Fruit fly (Drosophila melanogaster) whole organism, embryonic: ENCODE results near the gene kibra.
A peak's percentile ranks its signal among the peaks of the same experiment; 100 is the strongest.

ENCODE experiments used
- Antp ChIP-seq: fragments of 200-800 bp; sonication (Bioruptor generic); optimal IDR thresholded peaks from 3 replicates; lab custom pipeline; 2016; ENCODE audit warnings: missing biosample characterization, missing genetic modification characterization
- CG10462 ChIP-seq: fragments of 200-800 bp; sonication (Bioruptor generic); optimal IDR thresholded peaks from 2 replicates; lab custom pipeline; 2016; ENCODE audit warnings: missing biosample characterization, missing genetic modification characterization
- CG12299 ChIP-seq: fragments of 200-800 bp; sonication (Bioruptor generic); optimal IDR thresholded peaks from 2 replicates; lab custom pipeline; 2018; ENCODE audit warnings: missing biosample characterization, mild to moderate bottlenecking, missing genetic modification characterization
- CG12391 ChIP-seq: fragments of 200-800 bp; sonication (Bioruptor generic); optimal IDR thresholded peaks from 3 replicates; lab custom pipeline; 2018; ENCODE audit warnings: missing biosample characterization, mild to moderate bottlenecking, missing genetic modification characterization, moderate library complexity
- CG13775 ChIP-seq: fragments of 200-800 bp; sonication (Bioruptor generic); optimal IDR thresholded peaks from 3 replicates; lab custom pipeline; 2017; ENCODE audit warnings: missing biosample characterization, mild to moderate bottlenecking, missing genetic modification characterization
- CG16813 ChIP-seq: fragments of 200-800 bp; sonication (Bioruptor generic); IDR thresholded peaks from 3 replicates; pipeline ENCODE4 v1.3.6; 2022; ENCODE audit warnings: missing biosample characterization, missing genetic modification characterization; ENCODE audit not compliant: partially characterized antibody
- CG18619 ChIP-seq: fragments of 200-800 bp; sonication (Bioruptor generic); optimal IDR thresholded peaks from 3 replicates; lab custom pipeline; 2017; ENCODE audit warnings: missing biosample characterization, mild to moderate bottlenecking, missing genetic modification characterization
- CG18764 ChIP-seq: fragments of 200-800 bp; sonication (Bioruptor generic); optimal IDR thresholded peaks from 3 replicates; lab custom pipeline; 2016; ENCODE audit warnings: missing biosample characterization, missing genetic modification characterization
- CG2120 ChIP-seq: fragments of 200-800 bp; sonication (Bioruptor generic); optimal IDR thresholded peaks from 3 replicates; lab custom pipeline; 2016; ENCODE audit warnings: missing biosample characterization, missing genetic modification characterization
- CG3163 ChIP-seq: fragments of 200-800 bp; sonication (Bioruptor generic); optimal IDR thresholded peaks from 3 replicates; lab custom pipeline; 2016; ENCODE audit warnings: missing biosample characterization, missing genetic modification characterization
- CG3407 ChIP-seq: fragments of 200-800 bp; sonication (Bioruptor generic); optimal IDR thresholded peaks from 2 replicates; lab custom pipeline; 2018; ENCODE audit warnings: missing biosample characterization, mild to moderate bottlenecking, missing genetic modification characterization
- CG42726 ChIP-seq: fragments of 200-800 bp; sonication (Bioruptor generic); IDR thresholded peaks from 2 replicates; pipeline ENCODE4 v1.3.6; 2022; ENCODE audit warnings: missing biosample characterization, missing genetic modification characterization; ENCODE audit not compliant: partially characterized antibody
- CG8089 ChIP-seq: fragments of 200-800 bp; sonication (Bioruptor generic); optimal IDR thresholded peaks from 3 replicates; lab custom pipeline; 2016; ENCODE audit warnings: missing biosample characterization, missing genetic modification characterization
- CG9817 ChIP-seq: fragments of 200-800 bp; sonication (Bioruptor generic); optimal IDR thresholded peaks from 2 replicates; lab custom pipeline; 2018; ENCODE audit warnings: missing biosample characterization, mild to moderate bottlenecking, missing genetic modification characterization, moderate library complexity
- Camta ChIP-seq: fragments of 200-800 bp; sonication (Bioruptor generic); optimal IDR thresholded peaks from 2 replicates; lab custom pipeline; 2016; ENCODE audit warnings: missing biosample characterization, missing genetic modification characterization
- D19B ChIP-seq: fragments of 200-800 bp; sonication (Bioruptor generic); optimal IDR thresholded peaks from 2 replicates; lab custom pipeline; 2017; ENCODE audit warnings: missing biosample characterization, mild to moderate bottlenecking, missing genetic modification characterization
- Dbx ChIP-seq: fragments of 200-800 bp; sonication (Bioruptor generic); IDR thresholded peaks from 3 replicates; pipeline ENCODE4 v1.3.6; 2022; ENCODE audit warnings: missing biosample characterization, missing genetic modification characterization
- Drgx ChIP-seq: fragments of 200-800 bp; sonication (Bioruptor generic); IDR thresholded peaks from 2 replicates; pipeline ENCODE4 v1.3.6; 2022; ENCODE audit warnings: missing biosample characterization, missing genetic modification characterization
- ERR ChIP-seq: fragments of 200-800 bp; sonication (Bioruptor generic); optimal IDR thresholded peaks from 2 replicates; lab custom pipeline; 2016; ENCODE audit warnings: missing biosample characterization, missing genetic modification characterization
- Eip74EF ChIP-seq, 2 experiments: fragments of 200-800 bp in 1 of 2; fragments of >200 bp in 1 of 2; sonication (Bioruptor generic) in 1 of 2; optimal IDR thresholded peaks; 2 replicates each; lab custom pipeline; 2017 to 2019; ENCODE audit warnings: missing biosample characterization in 2 of 2, missing genetic modification characterization in 2 of 2, mild to moderate bottlenecking in 1 of 2, moderate library complexity in 1 of 2
- Gug ChIP-seq: fragments of 200-800 bp; sonication (Bioruptor generic); IDR thresholded peaks from 4 replicates; pipeline ENCODE4 v1.3.6; 2022; ENCODE audit warnings: missing biosample characterization, missing genetic modification characterization
- H2.0 ChIP-seq: fragments of 200-800 bp; sonication (Bioruptor generic); IDR thresholded peaks from 2 replicates; pipeline ENCODE4 v1.3.6; 2022; ENCODE audit warnings: missing biosample characterization, missing genetic modification characterization
- HmgD ChIP-seq: fragments of 200-800 bp; sonication (Bioruptor generic); optimal IDR thresholded peaks from 3 replicates; lab custom pipeline; 2016; ENCODE audit warnings: missing biosample characterization, missing genetic modification characterization
- Hmr ChIP-seq: fragments of 200-800 bp; sonication (Bioruptor generic); optimal IDR thresholded peaks from 3 replicates; lab custom pipeline; 2017; ENCODE audit warnings: mild to moderate bottlenecking, missing biosample characterization, missing genetic modification reagents, missing genetic modification characterization
- Hr51 ChIP-seq, 2 experiments: fragments of 200-800 bp; sonication (Bioruptor generic); optimal IDR thresholded peaks; 2 replicates in 1 of 2; 3 replicates in 1 of 2; lab custom pipeline; 2016 to 2018; ENCODE audit warnings: missing biosample characterization in 2 of 2, missing genetic modification characterization in 2 of 2, mild to moderate bottlenecking in 1 of 2, moderate library complexity in 1 of 2
- Lim3 ChIP-seq: fragments of 200-800 bp; sonication (Bioruptor generic); IDR thresholded peaks from 2 replicates; pipeline ENCODE4 v1.3.6; 2022; ENCODE audit warnings: missing biosample characterization, missing genetic modification characterization
- Oaz ChIP-seq: fragments of 200-800 bp; sonication (Bioruptor generic); IDR thresholded peaks from 2 replicates; pipeline ENCODE4 v1.3.6; 2022; ENCODE audit warnings: missing biosample characterization, missing genetic modification characterization
- Spps ChIP-seq: fragments of 200-800 bp; sonication (Bioruptor generic); optimal IDR thresholded peaks from 2 replicates; lab custom pipeline; 2018; ENCODE audit warnings: missing biosample characterization, mild to moderate bottlenecking, missing genetic modification characterization
- Sry-δ ChIP-seq: fragments of 200-800 bp; sonication (Bioruptor generic); optimal IDR thresholded peaks from 2 replicates; lab custom pipeline; 2016; ENCODE audit warnings: missing biosample characterization, missing genetic modification characterization
- Stat92E ChIP-seq, 3 experiments: fragments of >200 bp in 2 of 3; fragments of 200-800 bp in 1 of 3; sonication (Bioruptor generic) in 1 of 3; optimal IDR thresholded peaks; 2 replicates each; lab custom pipeline; 2017 to 2019; ENCODE audit warnings: missing biosample characterization in 3 of 3, missing genetic modification characterization in 3 of 3, mild to moderate bottlenecking in 1 of 3, moderate library complexity in 1 of 3
- ab ChIP-seq: fragments of 200-800 bp; sonication (Bioruptor generic); optimal IDR thresholded peaks from 2 replicates; lab custom pipeline; 2016; ENCODE audit warnings: missing biosample characterization, missing genetic modification characterization
- aop ChIP-seq: fragments of 200-800 bp; sonication (Bioruptor generic); IDR thresholded peaks from 2 replicates; pipeline ENCODE4 v1.3.6; 2022; ENCODE audit warnings: missing biosample characterization, missing genetic modification characterization
- az2 ChIP-seq: fragments of 200-800 bp; sonication (Bioruptor generic); optimal IDR thresholded peaks from 3 replicates; lab custom pipeline; 2016; ENCODE audit warnings: missing biosample characterization, missing genetic modification characterization
- btn ChIP-seq: fragments of 200-800 bp; sonication (Bioruptor generic); optimal IDR thresholded peaks from 2 replicates; lab custom pipeline; 2016; ENCODE audit warnings: missing biosample characterization, missing genetic modification characterization
- dmrt99B ChIP-seq: fragments of 200-800 bp; sonication (Bioruptor generic); optimal IDR thresholded peaks from 2 replicates; lab custom pipeline; 2018; ENCODE audit warnings: missing biosample characterization, mild to moderate bottlenecking, missing genetic modification characterization, moderate library complexity
- exex ChIP-seq: fragments of 200-800 bp; sonication (Bioruptor generic); optimal IDR thresholded peaks from 4 replicates; lab custom pipeline; 2018; ENCODE audit warnings: missing biosample characterization, mild to moderate bottlenecking, missing genetic modification characterization, moderate library complexity
- gcm2 ChIP-seq: fragments of 200-800 bp; sonication (Bioruptor generic); optimal IDR thresholded peaks from 2 replicates; lab custom pipeline; 2016; ENCODE audit warnings: missing biosample characterization, missing genetic modification characterization
- gsb-n ChIP-seq: fragments of 200-800 bp; sonication (Bioruptor generic); optimal IDR thresholded peaks from 3 replicates; lab custom pipeline; 2018; ENCODE audit warnings: missing biosample characterization, mild to moderate bottlenecking, missing genetic modification characterization
- insv ChIP-seq, 2 experiments: fragments of 200-800 bp; sonication (Bioruptor generic); optimal IDR thresholded peaks; 3 replicates each; lab custom pipeline; 2016 to 2018; ENCODE audit warnings: missing biosample characterization in 2 of 2, missing genetic modification characterization in 2 of 2
- jigr1 ChIP-seq: fragments of 200-800 bp; sonication (Bioruptor generic); IDR thresholded peaks from 3 replicates; pipeline ENCODE4 v1.3.6; 2022; ENCODE audit warnings: missing biosample characterization, missing genetic modification characterization
- jumu ChIP-seq: fragments of 200-800 bp; sonication (Bioruptor generic); optimal IDR thresholded peaks from 3 replicates; lab custom pipeline; 2016; ENCODE audit warnings: missing biosample characterization, missing genetic modification characterization
- lola ChIP-seq, 3 experiments: fragments of >200 bp in 2 of 3; fragments of 200-800 bp in 1 of 3; sonication (Bioruptor generic) in 1 of 3; optimal IDR thresholded peaks; 2 replicates each; lab custom pipeline; 2017 to 2019; ENCODE audit warnings: missing biosample characterization in 3 of 3, missing genetic modification characterization in 3 of 3, mild to moderate bottlenecking in 1 of 3, moderate library complexity in 1 of 3
- otp ChIP-seq: fragments of 200-800 bp; sonication (Bioruptor generic); IDR thresholded peaks from 3 replicates; pipeline ENCODE4, ENCODE4 v1.3.6; 2022; ENCODE audit warnings: missing biosample characterization, missing genetic modification characterization
- pho ChIP-seq: fragments of 200-800 bp; sonication (Bioruptor generic); optimal IDR thresholded peaks from 2 replicates; lab custom pipeline; 2016; ENCODE audit warnings: missing biosample characterization, missing genetic modification characterization
- pnt ChIP-seq: fragments of 200-800 bp; sonication (Bioruptor generic); optimal IDR thresholded peaks from 3 replicates; lab custom pipeline; 2016; ENCODE audit warnings: missing biosample characterization, missing genetic modification characterization
- scrt ChIP-seq: fragments of 200-800 bp; sonication (Bioruptor generic); optimal IDR thresholded peaks from 2 replicates; lab custom pipeline; 2018; ENCODE audit warnings: missing biosample characterization, mild to moderate bottlenecking, missing genetic modification characterization, moderate library complexity
- stwl ChIP-seq: fragments of 200-800 bp; sonication (Bioruptor generic); optimal IDR thresholded peaks from 3 replicates; lab custom pipeline; 2018; ENCODE audit warnings: missing biosample characterization, mild to moderate bottlenecking, missing genetic modification characterization, moderate library complexity
- vfl ChIP-seq: fragments of 200-800 bp; sonication (Bioruptor generic); optimal IDR thresholded peaks from 2 replicates; lab custom pipeline; 2016; ENCODE audit warnings: missing biosample characterization, missing genetic modification characterization
- vnd ChIP-seq: fragments of 200-800 bp; sonication (Bioruptor generic); IDR thresholded peaks from 3 replicates; pipeline ENCODE4 v1.3.6; 2022; ENCODE audit warnings: missing biosample characterization, missing genetic modification characterization; ENCODE audit not compliant: partially characterized antibody
- z ChIP-seq: fragments of 200-800 bp; sonication (Bioruptor generic); IDR thresholded peaks from 3 replicates; pipeline ENCODE4 v1.3.6; 2022; ENCODE audit warnings: missing biosample characterization, missing genetic modification characterization
- zen2 ChIP-seq: fragments of 200-800 bp; sonication (Bioruptor generic); IDR thresholded peaks from 3 replicates; pipeline ENCODE4 v1.3.6; 2022; ENCODE audit warnings: missing biosample characterization, missing genetic modification characterization; ENCODE audit not compliant: partially characterized antibody

kibra gene

DNA sequence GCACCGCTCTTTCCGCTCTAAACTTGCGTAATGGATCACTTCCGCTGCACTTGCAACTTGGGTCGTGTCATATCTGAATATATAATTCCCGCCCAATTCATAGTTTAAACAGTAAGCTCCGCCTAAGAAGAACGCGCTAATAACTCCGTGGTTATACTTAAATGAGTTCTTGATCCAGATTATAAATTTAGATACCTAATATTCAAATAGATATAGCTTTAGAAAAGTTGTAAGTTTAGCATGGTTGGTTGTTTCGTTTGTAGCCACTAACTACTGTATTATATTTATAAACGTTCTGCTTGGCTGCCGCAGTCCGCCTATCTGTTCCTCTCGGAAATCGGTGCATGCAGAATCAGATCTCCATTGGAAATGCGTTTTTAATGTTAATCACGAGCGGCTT is 18.9 kb upstream of the kibra start (continued):
- TF ChIP-seq exex (tag; lab: Kevin White, UChicago) (no peak), Hr51 (GFP tag; optimal IDR thresholded peaks at IDR 0.05; lab: Kevin White, UChicago) (peak in 1 of 2 experiments; percentile 13), H2.0 (GFP tag; lab: Robert Waterston, UW) (peak; percentile 54), gcm2 (GFP tag; lab: Kevin White, UChicago) (no peak), CG2120 (GFP tag; lab: Kevin White, UChicago) (no peak), az2 (GFP tag; lab: Kevin White, UChicago) (peak; percentile 59), insv (GFP tag; optimal IDR thresholded peaks at IDR 0.05; lab: Kevin White, UChicago) (no peak), CG10462 (GFP tag; lab: Kevin White, UChicago) (no peak), CG8089 (GFP tag; lab: Kevin White, UChicago) (no peak), CG12299 (no peak), vnd (GFP tag; lab: Robert Waterston, UW) (no peak), scrt (GFP tag; lab: Kevin White, UChicago) (no peak), Dbx (no peak), CG12391 (peak; percentile 48), ERR (GFP tag; lab: Kevin White, UChicago) (no peak), Oaz (GFP tag; lab: Robert Waterston, UW) (no peak), CG18764 (GFP tag; lab: Kevin White, UChicago) (no peak), Camta (GFP tag; lab: Kevin White, UChicago) (peak; percentile 62), zen2 (GFP tag; lab: Robert Waterston, UW) (no peak), D19B (no peak), CG16813 (no peak), stwl (tag; lab: Kevin White, UChicago) (no peak), Stat92E (GFP tag; optimal IDR thresholded peaks at IDR 0.05; lab: Kevin White, UChicago) (no peak), Lim3 (no peak), gsb-n (tag; lab: Kevin White, UChicago) (peak; percentile 74), otp (GFP tag; lab: Robert Waterston, UW) (peak; percentile 50; the same call in 1 of the 3 replicates), CG13775 (GFP tag; lab: Kevin White, UChicago) (no peak), CG3407 (GFP tag; lab: Kevin White, UChicago) (peak; percentile 27), CG42726 (GFP tag; lab: Robert Waterston, UW) (no peak), ab (GFP tag; lab: Kevin White, UChicago) (no peak), Sry-δ (GFP tag; lab: Kevin White, UChicago) (no peak), Drgx (GFP tag; lab: Robert Waterston, UW) (peak; percentile 88), pnt (GFP tag; lab: Kevin White, UChicago) (peak; percentile 30), dmrt99B (tag; lab: Kevin White, UChicago) (peak; percentile 67), Gug (GFP tag; lab: Robert Waterston, UW) (peak; percentile 73), Eip74EF (GFP tag; optimal IDR thresholded peaks at IDR 0.05; lab: Kevin White, UChicago) (peak in 1 of 2 experiments; percentile 29), CG3163 (GFP tag; lab: Kevin White, UChicago) (no peak), lola (GFP tag; optimal IDR thresholded peaks at IDR 0.05; lab: Kevin White, UChicago) (peak in 1 of 3 experiments; percentile 50), pho (GFP tag; lab: Kevin White, UChicago) (no peak), HmgD (no peak), btn (no peak), Antp (GFP tag; lab: Kevin White, UChicago) (no peak), jigr1 (no peak), z (no peak), jumu (no peak), Spps (no peak), aop (peak; percentile 18; the same call in 1 of the 2 replicates), CG18619 (GFP tag; lab: Kevin White, UChicago) (no peak), CG9817 (tag; lab: Kevin White, UChicago) (peak; percentile 16), vfl (GFP tag; lab: Kevin White, UChicago) (no peak), Hmr (peak; percentile 10)
